Worm (Caenorhabditis elegans) whole organism, young adult: Measurements from ENCODE around the gene M60.4.
A peak's percentile ranks its signal among the peaks of the same experiment; 100 is the strongest.

Experiments
- C17E4.6 ChIP-seq: fragments of 200-800 bp; sonication (Bioruptor generic); IDR thresholded peaks from 2 replicates; pipeline ENCODE4 v1.3.6; 2022; ENCODE audit warnings: missing genetic modification reagents, missing genetic modification characterization, missing compliant biosample characterization
- T26A5.8 ChIP-seq: sonication (generic microtip); optimal IDR thresholded peaks from 2 replicates; lab custom pipeline; 2016; ENCODE audit warnings: missing genetic modification characterization, missing compliant biosample characterization
- Y53F4B.3 ChIP-seq: fragments of 200-800 bp; sonication (Bioruptor generic); IDR thresholded peaks from 2 replicates; pipeline ENCODE4 v1.3.6; 2022; ENCODE audit warnings: missing genetic modification reagents, missing genetic modification characterization, missing compliant biosample characterization
- akir-1 ChIP-seq: fragments of 200-800 bp; sonication (Bioruptor generic); optimal IDR thresholded peaks from 2 replicates; lab custom pipeline; 2018; ENCODE audit warnings: mild to moderate bottlenecking, missing genetic modification characterization, moderate library complexity, missing compliant biosample characterization
- atf-7 ChIP-seq: sonication (generic microtip); optimal IDR thresholded peaks from 2 replicates; lab custom pipeline; 2017; ENCODE audit warnings: mild to moderate bottlenecking, missing genetic modification characterization, missing compliant biosample characterization
- cebp-1 ChIP-seq, 2 experiments: fragments of 200-800 bp in 1 of 2; sonication (Bioruptor generic) in 1 of 2; sonication (generic microtip) in 1 of 2; IDR thresholded peaks in 1 of 2; optimal IDR thresholded peaks in 1 of 2; 2 replicates each; pipeline versions ENCODE4 v1.3.6 to Lab custom; 2017 to 2022; ENCODE audit warnings: missing compliant biosample characterization in 2 of 2, missing genetic modification characterization in 2 of 2, mild to moderate bottlenecking in 1 of 2, missing genetic modification reagents in 1 of 2, moderate library complexity in 1 of 2
- cebp-2 ChIP-seq: fragments of 200-800 bp; sonication (Bioruptor generic); IDR thresholded peaks from 2 replicates; pipeline ENCODE4 v1.3.6; 2022; ENCODE audit warnings: missing genetic modification characterization, missing compliant biosample characterization
- ceh-27 ChIP-seq: fragments of 200-800 bp; sonication (Bioruptor generic); optimal IDR thresholded peaks from 2 replicates; lab custom pipeline; 2018; ENCODE audit warnings: mild to moderate bottlenecking, missing genetic modification characterization, moderate library complexity, missing compliant biosample characterization
- chd-7 ChIP-seq: sonication (generic microtip); optimal IDR thresholded peaks from 2 replicates; lab custom pipeline; 2016; ENCODE audit warnings: mild to moderate bottlenecking, missing genetic modification characterization, moderate library complexity, missing compliant biosample characterization
- egrh-3 ChIP-seq: fragments of 200-800 bp; sonication (Bioruptor generic); IDR thresholded peaks from 2 replicates; pipeline ENCODE4 v1.3.6; 2022; ENCODE audit warnings: missing genetic modification reagents, missing genetic modification characterization, missing compliant biosample characterization
- ets-4 ChIP-seq: fragments of 200-800 bp; sonication (Bioruptor generic); optimal IDR thresholded peaks from 2 replicates; lab custom pipeline; 2018; ENCODE audit warnings: mild to moderate bottlenecking, missing genetic modification characterization, missing compliant biosample characterization
- gei-17 ChIP-seq: fragments of 200-800 bp; sonication (Bioruptor generic); optimal IDR thresholded peaks from 2 replicates; lab custom pipeline; 2018; ENCODE audit warnings: mild to moderate bottlenecking, missing genetic modification characterization, missing compliant biosample characterization
- hlh-12 ChIP-seq: sonication (generic microtip); optimal IDR thresholded peaks from 2 replicates; lab custom pipeline; 2016; ENCODE audit warnings: missing genetic modification characterization, missing compliant biosample characterization
- let-607 ChIP-seq, 2 experiments: fragments of 200-800 bp in 1 of 2; sonication (Bioruptor generic) in 1 of 2; sonication (generic microtip) in 1 of 2; optimal IDR thresholded peaks; 2 replicates each; lab custom pipeline; 2016 to 2018; ENCODE audit warnings: mild to moderate bottlenecking in 2 of 2, missing compliant biosample characterization in 2 of 2, missing genetic modification characterization in 2 of 2, moderate library complexity in 2 of 2, missing genotype in 1 of 2
- lsl-1 ChIP-seq: fragments of 200-800 bp; sonication (Bioruptor generic); optimal IDR thresholded peaks from 2 replicates; lab custom pipeline; 2018; ENCODE audit warnings: mild to moderate bottlenecking, missing genetic modification characterization, moderate library complexity, missing compliant biosample characterization
- mxl-1 ChIP-seq: sonication (generic microtip); optimal IDR thresholded peaks from 2 replicates; lab custom pipeline; 2016; ENCODE audit warnings: missing genetic modification characterization, missing compliant biosample characterization
- nfya-1 ChIP-seq: sonication (generic microtip); optimal IDR thresholded peaks from 2 replicates; lab custom pipeline; 2017; ENCODE audit warnings: antibody characterized with exemption, missing compliant biosample characterization, missing genetic modification characterization, borderline replicate concordance; ENCODE audit not compliant: insufficient read depth
- nhr-80 ChIP-seq: sonication (generic microtip); optimal IDR thresholded peaks from 2 replicates; lab custom pipeline; 2016; ENCODE audit warnings: missing genetic modification characterization, missing compliant biosample characterization
- nhr-90 ChIP-seq: sonication (generic microtip); optimal IDR thresholded peaks from 2 replicates; lab custom pipeline; 2016; ENCODE audit warnings: missing genotype, mild to moderate bottlenecking, missing genetic modification characterization, missing compliant biosample characterization
- sptf-2 ChIP-seq: fragments of 200-800 bp; sonication (Bioruptor generic); optimal IDR thresholded peaks from 2 replicates; lab custom pipeline; 2018; ENCODE audit warnings: mild to moderate bottlenecking, missing genetic modification characterization, missing compliant biosample characterization
- tbp1 ChIP-seq: fragments of 200-800 bp; sonication (Bioruptor generic); optimal IDR thresholded peaks from 2 replicates; lab custom pipeline; 2018; ENCODE audit warnings: mild to moderate bottlenecking, missing genetic modification characterization, missing compliant biosample characterization
- unc-130 ChIP-seq: sonication (generic microtip); optimal IDR thresholded peaks from 2 replicates; lab custom pipeline; 2016; ENCODE audit warnings: missing genetic modification reagents, missing genetic modification characterization, missing compliant biosample characterization
- unc-62 ChIP-seq: fragments of 150-350 bp; optimal IDR thresholded peaks from 2 replicates; lab custom pipeline; 2014; ENCODE audit warnings: missing biosample characterization, missing genetic modification reagents, missing genetic modification characterization
- zfh-2 ChIP-seq: fragments of 200-800 bp; sonication (Bioruptor generic); conservative IDR thresholded peaks from 2 replicates; pipeline ENCODE4 v1.3.6; 2022; ENCODE audit warnings: missing genetic modification reagents, missing genetic modification characterization, missing compliant biosample characterization
- ztf-26 ChIP-seq: sonication (generic microtip); optimal IDR thresholded peaks from 2 replicates; lab custom pipeline; 2017; ENCODE audit warnings: missing genetic modification characterization, missing compliant biosample characterization
- ztf-3 ChIP-seq: fragments of 200-800 bp; sonication (Bioruptor generic); optimal IDR thresholded peaks from 2 replicates; lab custom pipeline; 2018; ENCODE audit warnings: mild to moderate bottlenecking, missing genetic modification characterization, missing compliant biosample characterization
- ztf-6 ChIP-seq: fragments of 200-800 bp; sonication (Bioruptor generic); IDR thresholded peaks from 2 replicates; pipeline ENCODE4 v1.3.6; 2022; ENCODE audit warnings: missing genetic modification reagents, missing genetic modification characterization, missing compliant biosample characterization

The M60.4 gene

ce11 chrX:8203684-8204083, 32.4 kb downstream of the M60.4 start, which contains the start of gene C17H11.6:
Gene C17H11.6 (minus strand): TSS chrX:8203784.
- no peak for TF ChIP-seq unc-62 (GFP tag; lab: Kevin White, UChicago)
- TF ChIP-seq ceh-27 (GFP tag; lab: Kevin White, UChicago) = no peak

- TF ChIP-seq ceh-27 (GFP tag; lab: Kevin White, UChicago) (peak; percentile 23), nhr-90 (tag; lab: Kevin White, UChicago) (no peak)
These were observed 34.9 kb downstream of the M60.4 start for ce11 chrX:8201210-8201609.

- no peak for TF ChIP-seq lsl-1 (GFP tag; lab: Kevin White, UChicago)
These were observed 35.9 kb downstream of the M60.4 start for ce11 chrX:8200206-8200605.

- TF ChIP-seq unc-130 (GFP tag; lab: Kevin White, UChicago) (no peak), tbp1 (GFP tag; lab: Kevin White, UChicago) (peak; percentile 7), cebp-1 (GFP tag; IDR thresholded peaks at IDR 0.05; lab: Robert Waterston, UW) (no peak), cebp-1 (tag; optimal IDR thresholded peaks at IDR 0.05; lab: Kevin White, UChicago) (peak; percentile 16), let-607 (tag; optimal IDR thresholded peaks at IDR 0.05; lab: Kevin White, UChicago) (peak; percentile 53 to 65), nhr-80 (tag; lab: Kevin White, UChicago) (peak; percentile 59)
These were observed 42.9 kb downstream of the M60.4 start for ce11 chrX:8193213-8193612.

- no peak for TF ChIP-seq egrh-3 (GFP tag; lab: Robert Waterston, UW)
- TF ChIP-seq cebp-2 (GFP tag; lab: Robert Waterston, UW) = no peak
- TF ChIP-seq nfya-1 = no peak
- TF ChIP-seq hlh-12 (tag; lab: Kevin White, UChicago) = no peak
- TF ChIP-seq Y53F4B.3 = no peak
- TF ChIP-seq ets-4 = no peak
- TF ChIP-seq atf-7 (tag; lab: Kevin White, UChicago) = no peak
- TF ChIP-seq akir-1 = no peak
- TF ChIP-seq gei-17 = no peak
- no peak for TF ChIP-seq mxl-1 (tag; lab: Kevin White, UChicago)
- TF ChIP-seq T26A5.8 (tag; lab: Kevin White, UChicago) = no peak
- no peak for TF ChIP-seq sptf-2 (GFP tag; lab: Kevin White, UChicago)
- TF ChIP-seq ztf-3 (GFP tag; lab: Kevin White, UChicago) = no peak
- no peak for TF ChIP-seq ztf-6 (GFP tag; lab: Robert Waterston, UW)
- TF ChIP-seq ztf-26 (tag; lab: Kevin White, UChicago) = no peak
- TF ChIP-seq chd-7 (tag; lab: Kevin White, UChicago) = no peak
- no peak for TF ChIP-seq C17E4.6 (GFP tag; lab: Robert Waterston, UW)
- no peak for TF ChIP-seq zfh-2 (GFP tag; lab: Robert Waterston, UW)
These were observed 51.1 kb downstream of the M60.4 start, which contains the start of gene C17H11.5 for ce11 chrX:8185037-8185436. Gene C17H11.5 (minus strand): TSS chrX:8185137.
